Worm (Caenorhabditis elegans): ENCODE data around the gene pbo-1.
A peak's percentile ranks its signal among the peaks of the same experiment; 100 is the strongest.
"Not testable (repeated sequence)": the region's sequence is repeated elsewhere in the genome, so short reads cannot be mapped to it uniquely, and the experiment has no call there.

pbo-1 gene

ce11 chrIII:2699363-2699762 is 13.1 kb upstream of the pbo-1 start, which contains the start of gene cox-6B:
Gene cox-6B (plus strand): TSS chrIII:2699663.
- not testable (repeated sequence) for TF ChIP-seq nhr-41 (GFP tag; IDR thresholded peaks at IDR 0.05); ceh-82 (tag; optimal IDR thresholded peaks at IDR 0.05); nhr-48 (tag; optimal IDR thresholded peaks at IDR 0.05)

ce11 chrIII:2698740-2699139 is 12.5 kb upstream of the pbo-1 start, which contains the start of gene slc-30A9:
Gene slc-30A9 (minus strand): TSS chrIII:2698817.
- peak; percentile 2 for TF ChIP-seq hlh-30 (tag; optimal IDR thresholded peaks at IDR 0.05; ENCODE audit: insufficient read depth)
- no peak for TF ChIP-seq lin-13 (GFP tag; optimal IDR thresholded peaks at IDR 0.05)
- TF ChIP-seq nhr-42 (GFP tag; IDR thresholded peaks at IDR 0.05) = no peak
- no peak for TF ChIP-seq madf-5 (GFP tag; IDR thresholded peaks at IDR 0.05)
- no peak for TF ChIP-seq ceh-62 (tag; optimal IDR thresholded peaks at IDR 0.05)
- no peak for TF ChIP-seq daf-16 (GFP tag; optimal IDR thresholded peaks at IDR 0.05)
- peak; percentile 18 for TF ChIP-seq daf-16 (tag; optimal IDR thresholded peaks at IDR 0.05)
- no peak for TF ChIP-seq dve-1 (tag; optimal IDR thresholded peaks at IDR 0.05; ENCODE audit: insufficient read depth)
- no peak for TF ChIP-seq pha-4 (GFP tag; IDR thresholded peaks at IDR 0.05)
- TF ChIP-seq pha-4 (tag; optimal IDR thresholded peaks at IDR 0.05) = peak; percentile 41
- TF ChIP-seq lin-38 (GFP tag; IDR thresholded peaks at IDR 0.05) = peak; percentile 94
- TF ChIP-seq daf-8 (GFP tag; IDR thresholded peaks at IDR 0.05) = no peak
- peak in 1 of 2 experiments; percentile 59 for TF ChIP-seq lsy-2 (tag; optimal IDR thresholded peaks at IDR 0.05)
- TF ChIP-seq mep-1 (tag; optimal IDR thresholded peaks at IDR 0.05) = peak; percentile 52
- TF ChIP-seq ceh-28 (tag; optimal IDR thresholded peaks at IDR 0.05) = no peak
- no peak for TF ChIP-seq unc-39 (tag; optimal IDR thresholded peaks at IDR 0.05)
- no peak for TF ChIP-seq hmg-1.1 (GFP tag; IDR thresholded peaks at IDR 0.05)
- TF ChIP-seq dpl-1 (GFP tag; optimal IDR thresholded peaks at IDR 0.05) = peak; percentile 19
- TF ChIP-seq unc-62 (GFP tag; optimal IDR thresholded peaks at IDR 0.05 in 1 of 2) = peak in 1 of 2 experiments; percentile 5
- no peak for TF ChIP-seq unc-62 (tag; optimal IDR thresholded peaks at IDR 0.05)

- TF ChIP-seq nhr-28 (tag; optimal IDR thresholded peaks at IDR 0.05) (peak; percentile 45), hlh-30 (tag; optimal IDR thresholded peaks at IDR 0.05; ENCODE audit: insufficient read depth) (peak; percentile 11), nhr-25 (tag; optimal IDR thresholded peaks at IDR 0.05; ENCODE audit: borderline replicate concordance, insufficient read depth) (no peak), daf-16 (GFP tag; optimal IDR thresholded peaks at IDR 0.05) (no peak), daf-16 (tag; optimal IDR thresholded peaks at IDR 0.05) (peak; percentile 30), egl-43 (GFP tag; IDR thresholded peaks at IDR 0.05) (no peak), php-3 (GFP tag; IDR thresholded peaks at IDR 0.05) (peak; percentile 63; the same call in 1 of the 2 replicates), hif-1 (tag; optimal IDR thresholded peaks at IDR 0.05) (no peak), lin-39 (tag; optimal IDR thresholded peaks at IDR 0.05) (no peak), pqm-1 (tag; optimal IDR thresholded peaks at IDR 0.05) (peak; percentile 76), zfp-3 (GFP tag; conservative IDR thresholded peaks at IDR 0.05) (no peak), nhr-77 (tag; optimal IDR thresholded peaks at IDR 0.05) (peak; percentile 2), D1046.2 (GFP tag; IDR thresholded peaks at IDR 0.05) (no peak), nhr-111 (GFP tag; optimal IDR thresholded peaks at IDR 0.05) (no peak), ceh-28 (tag; optimal IDR thresholded peaks at IDR 0.05) (no peak), T26A8.4 (GFP tag; IDR thresholded peaks at IDR 0.05) (no peak), F26F4.8 (GFP tag; conservative IDR thresholded peaks at IDR 0.05) (no peak), unc-62 (GFP tag; optimal IDR thresholded peaks at IDR 0.05 in 1 of 2) (peak in 1 of 2 experiments; percentile 27), unc-62 (tag; optimal IDR thresholded peaks at IDR 0.05) (no peak), dve-1 (tag; optimal IDR thresholded peaks at IDR 0.05; ENCODE audit: insufficient read depth) (peak; percentile 28), mdl-1 (tag; optimal IDR thresholded peaks at IDR 0.05) (peak in 1 of 2 experiments; percentile 29), dmd-6 (GFP tag; IDR thresholded peaks at IDR 0.05) (peak; percentile 46), arid-1 (GFP tag; conservative IDR thresholded peaks at IDR 0.05) (no peak), cey-2 (tag; optimal IDR thresholded peaks at IDR 0.05; ENCODE audit: borderline replicate concordance, insufficient read depth) (no peak), nhr-76 (tag; optimal IDR thresholded peaks at IDR 0.05) (no peak), mxl-3 (GFP tag; optimal IDR thresholded peaks at IDR 0.05) (no peak)
Observed at ce11 chrIII:2687412-2687811, 1.1 kb upstream of the pbo-1 start.
